Worm (Caenorhabditis elegans) whole organism, L1 larva: ENCODE measurements around the gene prmt-5.

Experiments
- C04F5.9 ChIP-seq: sonication (generic microtip); optimal IDR thresholded peaks from 2 replicates; lab custom pipeline; 2016; ENCODE audit warnings: missing genetic modification characterization, missing compliant biosample characterization
- C16A3.4 ChIP-seq: fragments of 150-350 bp; optimal IDR thresholded peaks from 2 replicates; lab custom pipeline; 2014; ENCODE audit warnings: missing biosample characterization, missing genetic modification characterization
- Y116A8C.19 ChIP-seq: sonication (generic microtip); optimal IDR thresholded peaks from 2 replicates; lab custom pipeline; 2016; ENCODE audit warnings: missing compliant biosample characterization, missing genetic modification characterization, borderline replicate concordance
- alr-1 ChIP-seq: fragments of 200-800 bp; sonication (Bioruptor generic); optimal IDR thresholded peaks from 2 replicates; lab custom pipeline; 2018; ENCODE audit warnings: borderline replicate concordance, mild to moderate bottlenecking, missing genetic modification characterization, missing compliant biosample characterization
- aly-2 ChIP-seq: fragments of 150-350 bp; optimal IDR thresholded peaks from 2 replicates; lab custom pipeline; 2014; ENCODE audit warnings: missing biosample characterization, missing genetic modification characterization
- ceh-63 ChIP-seq: fragments of 200-800 bp; sonication (Bioruptor generic); optimal IDR thresholded peaks from 2 replicates; lab custom pipeline; 2018; ENCODE audit warnings: mild to moderate bottlenecking, missing genetic modification characterization, missing compliant biosample characterization
- ceh-8 ChIP-seq: fragments of 200-800 bp; sonication (Bioruptor generic); optimal IDR thresholded peaks from 2 replicates; lab custom pipeline; 2018; ENCODE audit warnings: mild to moderate bottlenecking, missing genetic modification characterization, moderate library complexity, missing compliant biosample characterization
- ceh-82 ChIP-seq, 3 experiments: fragments of 150-350 bp in 1 of 3; sonication (generic microtip) in 2 of 3; optimal IDR thresholded peaks; 2 replicates each; lab custom pipeline; 2014 to 2017; ENCODE audit warnings: missing biosample characterization in 3 of 3, missing genetic modification characterization in 3 of 3
- ces-1 ChIP-seq: fragments of 150-350 bp; optimal IDR thresholded peaks from 2 replicates; lab custom pipeline; 2014; ENCODE audit warnings: missing biosample characterization, missing genetic modification reagents, missing genetic modification characterization
- efl-3 ChIP-seq: fragments of 200-800 bp; sonication (Bioruptor generic); optimal IDR thresholded peaks from 2 replicates; lab custom pipeline; 2018; ENCODE audit warnings: mild to moderate bottlenecking, missing genetic modification characterization, missing compliant biosample characterization
- elt-2 ChIP-seq: sonication (generic microtip); optimal IDR thresholded peaks from 2 replicates; lab custom pipeline; 2016; ENCODE audit warnings: missing genetic modification characterization, mild to moderate bottlenecking, inconsistent platforms, missing compliant biosample characterization, missing genetic modification reagents
- fkh-10 ChIP-seq: sonication (generic microtip); optimal IDR thresholded peaks from 2 replicates; lab custom pipeline; 2017; ENCODE audit warnings: missing biosample characterization, missing genetic modification reagents, missing genetic modification characterization
- fkh-4 ChIP-seq: sonication (generic microtip); optimal IDR thresholded peaks from 2 replicates; lab custom pipeline; 2016; ENCODE audit warnings: missing compliant biosample characterization, missing genetic modification characterization, borderline replicate concordance
- fkh-8 ChIP-seq: sonication (generic microtip); optimal IDR thresholded peaks from 2 replicates; lab custom pipeline; 2016; ENCODE audit warnings: mild to moderate bottlenecking, missing genetic modification characterization, missing compliant biosample characterization
- grh-1 ChIP-seq: fragments of 200-800 bp; sonication (Bioruptor generic); IDR thresholded peaks from 2 replicates; pipeline ENCODE4 v1.3.6; 2022; ENCODE audit warnings: missing genetic modification reagents, missing genetic modification characterization, missing compliant biosample characterization
- hlh-17 ChIP-seq: fragments of 200-800 bp; sonication (Bioruptor generic); optimal IDR thresholded peaks from 2 replicates; lab custom pipeline; 2018; ENCODE audit warnings: missing genetic modification characterization, mild to moderate bottlenecking, missing compliant biosample characterization, moderate library complexity, borderline replicate concordance
- isw-1 ChIP-seq: fragments of 200-800 bp; sonication (Bioruptor generic); IDR thresholded peaks from 2 replicates; pipeline ENCODE4 v1.3.6; 2022; ENCODE audit warnings: missing genetic modification characterization, missing compliant biosample characterization
- jun-1 ChIP-seq: fragments of 150-350 bp; optimal IDR thresholded peaks from 2 replicates; lab custom pipeline; 2014; ENCODE audit warnings: missing biosample characterization, missing genetic modification reagents, missing genetic modification characterization
- lin-13 ChIP-seq: fragments of 150-350 bp; optimal IDR thresholded peaks from 2 replicates; lab custom pipeline; 2014; ENCODE audit warnings: missing biosample characterization, missing genetic modification reagents, missing genetic modification characterization
- lin-14 ChIP-seq: fragments of 200-800 bp; sonication (Bioruptor generic); optimal IDR thresholded peaks from 2 replicates; lab custom pipeline; 2018; ENCODE audit warnings: mild to moderate bottlenecking, missing genetic modification characterization, moderate library complexity, missing compliant biosample characterization
- lin-15B ChIP-seq: fragments of 150-350 bp; sonication (generic microtip); optimal IDR thresholded peaks from 3 replicates; lab custom pipeline; 2014; ENCODE audit warnings: missing biosample characterization, missing genetic modification characterization
- lin-39 ChIP-seq: fragments of 150-350 bp; optimal IDR thresholded peaks from 2 replicates; lab custom pipeline; 2014; ENCODE audit warnings: missing biosample characterization, missing genetic modification reagents, missing genetic modification characterization
- lir-3 ChIP-seq: sonication (generic microtip); optimal IDR thresholded peaks from 2 replicates; lab custom pipeline; 2016; ENCODE audit warnings: mild to moderate bottlenecking, missing genetic modification characterization, moderate library complexity, missing compliant biosample characterization; ENCODE audit not compliant: poor library complexity
- lsy-2 ChIP-seq, 2 experiments: fragments of 150-350 bp; optimal IDR thresholded peaks; 2 replicates each; lab custom pipeline; 2014; ENCODE audit warnings: missing biosample characterization in 2 of 2, missing genetic modification characterization in 2 of 2
- mdl-1 ChIP-seq, 2 experiments: fragments of 150-350 bp; optimal IDR thresholded peaks; 2 replicates each; lab custom pipeline; 2014 to 2017; ENCODE audit warnings: missing biosample characterization in 2 of 2, missing genetic modification characterization in 2 of 2, inconsistent platforms in 1 of 2
- mep-1 ChIP-seq: fragments of 150-350 bp; optimal IDR thresholded peaks from 2 replicates; lab custom pipeline; 2014; ENCODE audit warnings: missing biosample characterization, missing genetic modification characterization
- nhr-19 ChIP-seq: fragments of 200-800 bp; sonication (Bioruptor generic); conservative IDR thresholded peaks from 2 replicates; pipeline ENCODE4 v1.3.6; 2022; ENCODE audit warnings: missing genetic modification characterization, missing compliant biosample characterization
- nhr-237 ChIP-seq: fragments of 150-350 bp; optimal IDR thresholded peaks from 2 replicates; lab custom pipeline; 2014; ENCODE audit warnings: missing biosample characterization, missing genetic modification characterization
- nhr-28 ChIP-seq: fragments of 150-350 bp; optimal IDR thresholded peaks from 2 replicates; lab custom pipeline; 2014; ENCODE audit warnings: missing biosample characterization, missing genetic modification characterization
- nhr-71 ChIP-seq: sonication (generic microtip); optimal IDR thresholded peaks from 2 replicates; lab custom pipeline; 2016; ENCODE audit warnings: mild to moderate bottlenecking, missing genetic modification characterization, moderate library complexity, missing compliant biosample characterization
- nhr-77 ChIP-seq: fragments of 150-350 bp; optimal IDR thresholded peaks from 2 replicates; lab custom pipeline; 2014; ENCODE audit warnings: missing biosample characterization, missing genetic modification characterization
- nhr-84 ChIP-seq: sonication (generic microtip); optimal IDR thresholded peaks from 2 replicates; lab custom pipeline; 2017; ENCODE audit warnings: missing biosample characterization, missing genetic modification characterization
- nhr-85 ChIP-seq: sonication (generic microtip); peaks from one replicate; lab custom pipeline; 2016; ENCODE audit warnings: missing genetic modification characterization, inconsistent platforms, missing compliant biosample characterization
- nhr-90 ChIP-seq: sonication (generic microtip); optimal IDR thresholded peaks from 2 replicates; lab custom pipeline; 2016; ENCODE audit warnings: mild to moderate bottlenecking, missing genetic modification characterization, missing compliant biosample characterization; ENCODE audit not compliant: poor library complexity
- pag-3 ChIP-seq: sonication (generic microtip); optimal IDR thresholded peaks from 2 replicates; lab custom pipeline; 2017; ENCODE audit warnings: missing genetic modification characterization, mild to moderate bottlenecking, missing compliant biosample characterization, antibody characterized with exemption, borderline replicate concordance; ENCODE audit not compliant: insufficient read depth
- pax-3 ChIP-seq: fragments of 200-800 bp; sonication (Bioruptor generic); optimal IDR thresholded peaks from 2 replicates; lab custom pipeline; 2018; ENCODE audit warnings: mild to moderate bottlenecking, missing genetic modification characterization, moderate library complexity, missing compliant biosample characterization
- rnt-1 ChIP-seq: sonication (generic microtip); optimal IDR thresholded peaks from 2 replicates; lab custom pipeline; 2016; ENCODE audit warnings: mild to moderate bottlenecking, missing genetic modification characterization, moderate library complexity, missing compliant biosample characterization
- skn-1 ChIP-seq: fragments of 150-350 bp; optimal IDR thresholded peaks from 2 replicates; lab custom pipeline; 2014; ENCODE audit warnings: missing biosample characterization, missing genetic modification characterization
- snpc-4 ChIP-seq: fragments of 150-350 bp; optimal IDR thresholded peaks from 2 replicates; lab custom pipeline; 2014; ENCODE audit warnings: missing biosample characterization, missing genetic modification characterization
- snu-23 ChIP-seq: sonication (generic microtip); optimal IDR thresholded peaks from 2 replicates; lab custom pipeline; 2016; ENCODE audit warnings: missing genetic modification characterization, missing compliant biosample characterization
- sptf-1 ChIP-seq: fragments of 150-350 bp; optimal IDR thresholded peaks from 2 replicates; lab custom pipeline; 2014; ENCODE audit warnings: missing biosample characterization, missing genetic modification characterization
- sup-37 ChIP-seq: fragments of 200-800 bp; sonication (Bioruptor generic); optimal IDR thresholded peaks from 2 replicates; lab custom pipeline; 2018; ENCODE audit warnings: mild to moderate bottlenecking, missing genetic modification characterization, missing compliant biosample characterization
- swsn-7 ChIP-seq: sonication (generic microtip); optimal IDR thresholded peaks from 2 replicates; lab custom pipeline; 2016; ENCODE audit warnings: missing genetic modification characterization, missing compliant biosample characterization
- tbx-2 ChIP-seq: sonication (generic microtip); optimal IDR thresholded peaks from 2 replicates; lab custom pipeline; 2016; ENCODE audit warnings: missing genetic modification characterization, missing compliant biosample characterization
- unc-130 ChIP-seq: fragments of 150-350 bp; optimal IDR thresholded peaks from 2 replicates; lab custom pipeline; 2017; ENCODE audit warnings: missing biosample characterization, missing genetic modification characterization, inconsistent platforms
- unc-86 ChIP-seq: sonication (generic microtip); optimal IDR thresholded peaks from 2 replicates; lab custom pipeline; 2016; ENCODE audit warnings: missing genetic modification characterization, missing compliant biosample characterization
- vab-15 ChIP-seq: sonication (generic microtip); optimal IDR thresholded peaks from 2 replicates; lab custom pipeline; 2017; ENCODE audit warnings: missing genotype, mild to moderate bottlenecking, missing genetic modification characterization, missing compliant biosample characterization
- xbp-1 ChIP-seq: sonication (generic microtip); optimal IDR thresholded peaks from 2 replicates; lab custom pipeline; 2016; ENCODE audit warnings: missing genetic modification characterization, missing compliant biosample characterization

Gene prmt-5

DNA sequence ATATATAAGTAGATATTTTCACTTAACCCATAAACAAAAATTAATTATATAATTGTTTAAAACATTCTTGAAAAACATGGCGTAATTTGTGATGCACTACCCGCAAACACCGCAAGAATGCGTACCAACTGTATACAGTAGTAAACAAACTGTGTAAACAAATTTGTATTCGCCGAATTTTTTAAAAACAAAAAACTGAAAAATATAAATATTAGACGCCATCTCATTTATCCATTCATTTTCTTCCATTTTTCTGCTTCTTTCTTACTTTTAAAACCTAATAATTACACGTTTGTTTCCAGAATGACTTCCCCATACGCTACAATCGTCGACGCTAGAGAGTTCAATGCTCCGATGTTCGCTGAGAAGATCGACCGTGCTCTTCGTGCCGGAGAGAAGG is 5.0 kb upstream of the prmt-5 start, which contains the start of gene nex-1:
nex-1 (plus strand) TSS at position 301 of the 400 bp plus-strand sequence.
- peak in 1 of 2 experiments; percentile 7 for TF ChIP-seq lsy-2 (tag; optimal IDR thresholded peaks at IDR 0.05; lab: Kevin White, UChicago)
- no peak for TF ChIP-seq pax-3 (tag; lab: Kevin White, UChicago)
- TF ChIP-seq nhr-85 (tag; lab: Kevin White, UChicago): peak; percentile 50

- TF ChIP-seq lin-13 (GFP tag; lab: Kevin White, UChicago) (peak; percentile 84), efl-3 (no peak), swsn-7 (tag; lab: Kevin White, UChicago) (peak; percentile 88), alr-1 (no peak), C04F5.9 (tag; lab: Kevin White, UChicago) (peak; percentile 61), sptf-1 (no peak), nhr-237 (peak; percentile 67), vab-15 (tag; lab: Kevin White, UChicago) (no peak), elt-2 (tag; lab: Kevin White, UChicago) (no peak), nhr-84 (tag; lab: Kevin White, UChicago) (no peak), C16A3.4 (peak; percentile 97), tbx-2 (tag; lab: Kevin White, UChicago) (peak; percentile 79), isw-1 (GFP tag; lab: Robert Waterston, UW) (peak; percentile 90), unc-130 (peak; percentile 87), snu-23 (GFP tag; lab: Kevin White, UChicago) (peak; percentile 95), ceh-63 (GFP tag; lab: Kevin White, UChicago) (no peak), nhr-71 (tag; lab: Kevin White, UChicago) (peak; percentile 93), fkh-8 (tag; lab: Kevin White, UChicago) (peak; percentile 85), nhr-28 (tag; lab: Kevin White, UChicago) (no peak), grh-1 (GFP tag; lab: Robert Waterston, UW) (peak; percentile 52; the same call in 1 of the 2 replicates), ceh-82 (tag; optimal IDR thresholded peaks at IDR 0.05; lab: Kevin White, UChicago) (peak; percentile 70 to 95 (median 73)), fkh-10 (GFP tag; lab: Kevin White, UChicago) (peak; percentile 60), ceh-8 (peak; percentile 59), pag-3 (no peak), mdl-1 (tag; optimal IDR thresholded peaks at IDR 0.05; lab: Kevin White, UChicago) (peak in 1 of 2 experiments; percentile 66), unc-86 (peak; percentile 84), nhr-85 (tag; lab: Kevin White, UChicago) (peak; percentile 93), sup-37 (GFP tag; lab: Kevin White, UChicago) (no peak), snpc-4 (peak; percentile 46), ces-1 (GFP tag; lab: Kevin White, UChicago) (no peak), hlh-17 (GFP tag; lab: Kevin White, UChicago) (no peak), fkh-4 (no peak), Y116A8C.19 (no peak), aly-2 (tag; lab: Kevin White, UChicago) (peak; percentile 70), rnt-1 (peak; percentile 90), lin-14 (GFP tag; lab: Kevin White, UChicago) (peak; percentile 90), xbp-1 (tag; lab: Kevin White, UChicago) (peak; percentile 88), lir-3 (tag; lab: Kevin White, UChicago) (peak; percentile 80), lin-15B (peak; percentile 88), pax-3 (tag; lab: Kevin White, UChicago) (peak; percentile 63), nhr-77 (tag; lab: Kevin White, UChicago) (peak; percentile 82), skn-1 (tag; lab: Kevin White, UChicago) (peak; percentile 96), lin-39 (tag; lab: Kevin White, UChicago) (peak; percentile 2), mep-1 (tag; lab: Kevin White, UChicago) (peak; percentile 83), nhr-19 (GFP tag; lab: Robert Waterston, UW) (peak; percentile 87), jun-1 (tag; lab: Kevin White, UChicago) (peak; percentile 73), nhr-90 (tag; lab: Kevin White, UChicago) (peak; percentile 85)
Observed at ce11 chrIII:5227831-5228467, 2.4 kb upstream of the prmt-5 start, which contains the start of the genes C34E10.12, C34E10.10 and atp-2. TSS of gene C34E10.12 (minus strand) at chrIII:5227881. TSS of gene C34E10.10 (minus strand) at chrIII:5227884. TSS of gene atp-2 (plus strand) at chrIII:5228417.
